Worm (Caenorhabditis elegans) whole organism, L4 larva: Measurements from ENCODE around the gene C49A9.5.

ENCODE experiments used
- F26F4.8 ChIP-seq: fragments of 200-800 bp; sonication (Bioruptor generic); conservative IDR thresholded peaks from 2 replicates; pipeline ENCODE4 v1.3.6; 2022; ENCODE audit warnings: missing genetic modification characterization, missing compliant biosample characterization
- F44E2.7 ChIP-seq: fragments of 200-800 bp; sonication (Bioruptor generic); IDR thresholded peaks from 2 replicates; pipeline ENCODE4 v2.1.2; 2022; ENCODE audit warnings: missing genetic modification characterization, missing compliant biosample characterization
- T26A8.4 ChIP-seq: fragments of 200-800 bp; sonication (Bioruptor generic); IDR thresholded peaks from 2 replicates; pipeline ENCODE4 v1.3.6; 2022; ENCODE audit warnings: missing genetic modification characterization, missing compliant biosample characterization
- Y48G9A.11 ChIP-seq: fragments of 200-800 bp; sonication (Bioruptor generic); IDR thresholded peaks from 2 replicates; pipeline ENCODE4 v1.3.6; 2022; ENCODE audit warnings: missing genetic modification reagents, missing genetic modification characterization, missing compliant biosample characterization
- Y75B8A.6 ChIP-seq: fragments of 200-800 bp; sonication (Bioruptor generic); IDR thresholded peaks from 2 replicates; pipeline ENCODE4 v1.3.6; 2022; ENCODE audit warnings: missing genetic modification reagents, missing genetic modification characterization, missing compliant biosample characterization
- aly-2 ChIP-seq: sonication (generic microtip); optimal IDR thresholded peaks from 2 replicates; lab custom pipeline; 2018; ENCODE audit warnings: missing biosample characterization, missing genetic modification characterization
- ceh-32 ChIP-seq: sonication (generic microtip); optimal IDR thresholded peaks from 2 replicates; lab custom pipeline; 2016; ENCODE audit warnings: mild to moderate bottlenecking, missing genetic modification characterization, missing compliant biosample characterization; ENCODE audit not compliant: poor library complexity
- ceh-62 ChIP-seq: sonication (generic microtip); optimal IDR thresholded peaks from 2 replicates; lab custom pipeline; 2017; ENCODE audit warnings: missing biosample characterization, missing genetic modification characterization
- ceh-82 ChIP-seq: sonication (generic microtip); optimal IDR thresholded peaks from 2 replicates; lab custom pipeline; 2017; ENCODE audit warnings: missing biosample characterization, missing genetic modification characterization
- daf-12 ChIP-seq: fragments of 150-350 bp; optimal IDR thresholded peaks from 2 replicates; lab custom pipeline; 2014; ENCODE audit warnings: missing biosample characterization, missing genetic modification reagents, missing genetic modification characterization
- daf-16 ChIP-seq, 3 experiments: sonication (generic microtip); optimal IDR thresholded peaks; 2 replicates each; lab custom pipeline; 2016 to 2017; ENCODE audit warnings: missing genetic modification characterization in 3 of 3, missing genetic modification reagents in 3 of 3, mild to moderate bottlenecking in 2 of 3, missing compliant biosample characterization in 2 of 3, missing biosample characterization in 1 of 3, moderate library complexity in 1 of 3
- daf-8 ChIP-seq: fragments of 200-800 bp; sonication (Bioruptor generic); IDR thresholded peaks from 2 replicates; pipeline ENCODE4 v1.3.6; 2022; ENCODE audit warnings: missing genetic modification characterization, missing compliant biosample characterization
- dmd-6 ChIP-seq: fragments of 200-800 bp; sonication (Bioruptor generic); IDR thresholded peaks from 2 replicates; pipeline ENCODE4 v1.3.6; 2022; ENCODE audit warnings: missing genetic modification reagents, missing genetic modification characterization, missing compliant biosample characterization
- dmd-8 ChIP-seq: fragments of 200-800 bp; sonication (Bioruptor generic); IDR thresholded peaks from 2 replicates; pipeline ENCODE4 v1.3.6; 2022; ENCODE audit warnings: missing genetic modification characterization, missing compliant biosample characterization
- duxl-1 ChIP-seq: sonication (generic microtip); optimal IDR thresholded peaks from 2 replicates; lab custom pipeline; 2016; ENCODE audit warnings: mild to moderate bottlenecking, missing genetic modification characterization, moderate library complexity, missing compliant biosample characterization; ENCODE audit not compliant: poor library complexity
- dve-1 ChIP-seq: sonication (generic microtip); optimal IDR thresholded peaks from 2 replicates; lab custom pipeline; 2017; ENCODE audit warnings: antibody characterized with exemption, mild to moderate bottlenecking, missing genetic modification characterization, missing compliant biosample characterization; ENCODE audit not compliant: insufficient read depth
- gei-8 ChIP-seq: fragments of 200-800 bp; sonication (Bioruptor generic); optimal IDR thresholded peaks from 2 replicates; lab custom pipeline; 2018; ENCODE audit warnings: mild to moderate bottlenecking, missing genetic modification characterization, missing compliant biosample characterization
- hlh-11 ChIP-seq: fragments of 200-800 bp; sonication (Bioruptor generic); optimal IDR thresholded peaks from 2 replicates; lab custom pipeline; 2018; ENCODE audit warnings: mild to moderate bottlenecking, missing genetic modification characterization, missing compliant biosample characterization
- hlh-30 ChIP-seq: sonication (generic microtip); optimal IDR thresholded peaks from 2 replicates; lab custom pipeline; 2017; ENCODE audit warnings: antibody characterized with exemption, mild to moderate bottlenecking, missing genetic modification characterization, missing compliant biosample characterization; ENCODE audit not compliant: insufficient read depth
- hmg-1.1 ChIP-seq: fragments of 200-800 bp; sonication (Bioruptor generic); IDR thresholded peaks from 2 replicates; pipeline ENCODE4 v1.3.6; 2022; ENCODE audit warnings: missing genetic modification reagents, missing genetic modification characterization, missing compliant biosample characterization
- lim-7 ChIP-seq: fragments of 200-800 bp; sonication (Bioruptor generic); IDR thresholded peaks from 2 replicates; pipeline ENCODE4 v1.3.6; 2022; ENCODE audit warnings: missing genetic modification characterization, missing compliant biosample characterization
- lin-1 ChIP-seq: fragments of 200-800 bp; sonication (Bioruptor generic); IDR thresholded peaks from 2 replicates; pipeline ENCODE4 v1.3.6; 2022; ENCODE audit warnings: missing genetic modification reagents, missing genetic modification characterization, missing compliant biosample characterization
- madf-5 ChIP-seq, 2 experiments: fragments of 200-800 bp; sonication (Bioruptor generic); IDR thresholded peaks; 2 replicates each; pipeline ENCODE4 v1.3.6; 2022; ENCODE audit warnings: missing compliant biosample characterization in 2 of 2, missing genetic modification characterization in 2 of 2
- nhr-11 ChIP-seq: fragments of 150-350 bp; optimal IDR thresholded peaks from 2 replicates; lab custom pipeline; 2014; ENCODE audit warnings: missing biosample characterization, missing genetic modification characterization
- nhr-28 ChIP-seq: fragments of 150-350 bp; optimal IDR thresholded peaks from 2 replicates; lab custom pipeline; 2014; ENCODE audit warnings: missing biosample characterization, missing genetic modification characterization
- nhr-41 ChIP-seq: fragments of 200-800 bp; sonication (Bioruptor generic); IDR thresholded peaks from 2 replicates; pipeline ENCODE4 v1.3.6; 2022; ENCODE audit warnings: missing genetic modification reagents, missing genetic modification characterization, missing compliant biosample characterization
- nhr-48 ChIP-seq: sonication (generic microtip); optimal IDR thresholded peaks from 2 replicates; lab custom pipeline; 2016; ENCODE audit warnings: mild to moderate bottlenecking, missing genetic modification characterization, missing compliant biosample characterization
- nhr-76 ChIP-seq: fragments of 150-350 bp; optimal IDR thresholded peaks from 2 replicates; lab custom pipeline; 2014; ENCODE audit warnings: missing biosample characterization, missing genetic modification characterization
- pqm-1 ChIP-seq: sonication (generic microtip); optimal IDR thresholded peaks from 2 replicates; lab custom pipeline; 2017; ENCODE audit warnings: missing biosample characterization, missing genetic modification characterization
- rbr-2 ChIP-seq: sonication (generic microtip); optimal IDR thresholded peaks from 2 replicates; lab custom pipeline; 2016; ENCODE audit warnings: missing genotype, missing genetic modification characterization, missing compliant biosample characterization
- set-16 ChIP-seq: fragments of 200-800 bp; sonication (Bioruptor generic); IDR thresholded peaks from 2 replicates; pipeline ENCODE4 v1.3.6; 2022; ENCODE audit warnings: missing genetic modification reagents, missing genetic modification characterization, missing compliant biosample characterization
- spr-3 ChIP-seq: fragments of 200-800 bp; sonication (Bioruptor generic); optimal IDR thresholded peaks from 2 replicates; lab custom pipeline; 2018; ENCODE audit warnings: mild to moderate bottlenecking, missing genetic modification characterization, missing compliant biosample characterization
- unc-39 ChIP-seq: sonication (generic microtip); optimal IDR thresholded peaks from 2 replicates; lab custom pipeline; 2017; ENCODE audit warnings: missing biosample characterization, missing genetic modification characterization
- unc-62 ChIP-seq, 3 experiments: fragments of 150-350 bp in 1 of 3; sonication (generic microtip); optimal IDR thresholded peaks in 2 of 3; peaks in 1 of 3; 1 replicate in 1 of 3; 2 replicates in 2 of 3; lab custom pipeline; 2014 to 2017; ENCODE audit warnings: missing biosample characterization in 3 of 3, missing genetic modification characterization in 3 of 3, missing genetic modification reagents in 3 of 3, missing genotype in 1 of 3
- zag-1 ChIP-seq: fragments of 150-350 bp; optimal IDR thresholded peaks from 2 replicates; lab custom pipeline; 2014; ENCODE audit warnings: missing biosample characterization, missing genetic modification characterization
- zfp-3 ChIP-seq: fragments of 200-800 bp; sonication (Bioruptor generic); conservative IDR thresholded peaks from 2 replicates; pipeline ENCODE4 v1.3.6; 2022; ENCODE audit warnings: missing genetic modification reagents, missing genetic modification characterization, missing compliant biosample characterization
- zip-2 ChIP-seq: fragments of 150-350 bp; optimal IDR thresholded peaks from 2 replicates; lab custom pipeline; 2014; ENCODE audit warnings: missing biosample characterization, missing genetic modification characterization
- ztf-11 ChIP-seq: fragments of 150-350 bp; optimal IDR thresholded peaks from 2 replicates; lab custom pipeline; 2014; ENCODE audit warnings: missing biosample characterization, missing genetic modification characterization

Gene C49A9.5

DNA sequence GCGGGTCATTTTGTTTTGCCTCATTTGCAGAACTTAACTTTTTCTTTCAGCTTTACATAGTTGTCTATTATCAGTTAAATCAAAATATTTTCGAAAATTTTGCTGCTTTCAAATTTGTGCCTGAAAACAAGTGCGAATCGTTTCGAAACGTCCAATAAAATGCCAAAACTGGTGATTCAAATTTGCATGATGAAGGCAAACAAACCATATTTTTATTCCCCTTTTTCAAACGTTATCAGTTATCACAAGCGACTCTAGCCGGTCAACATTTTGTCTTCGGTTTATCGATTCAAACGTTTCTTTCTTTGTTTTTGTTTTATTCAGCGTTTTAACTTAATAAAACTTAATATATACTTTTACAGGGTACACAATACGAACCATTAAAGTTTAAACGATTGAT is 2.9 kb upstream of the C49A9.5 start, which contains the start of the genes ugt-24 and C49A9.6 (continued):
- TF ChIP-seq F44E2.7 (GFP tag; lab: Robert Waterston, UW) (no peak), F26F4.8 (GFP tag; lab: Robert Waterston, UW) (no peak), zip-2 (tag; lab: Kevin White, UChicago) (no peak), Y75B8A.6 (GFP tag; lab: Robert Waterston, UW) (no peak), daf-12 (tag; lab: Kevin White, UChicago) (no peak), duxl-1 (tag; lab: Kevin White, UChicago) (no peak), lin-1 (no peak), ceh-62 (no peak), ceh-32 (tag; lab: Kevin White, UChicago) (no peak), gei-8 (GFP tag; lab: Kevin White, UChicago) (no peak), zag-1 (tag; lab: Kevin White, UChicago) (no peak), aly-2 (tag; lab: Kevin White, UChicago) (no peak), pqm-1 (tag; lab: Kevin White, UChicago) (peak; percentile 78), dmd-6 (peak; percentile 22; the same call in 1 of the 2 replicates), rbr-2 (tag; lab: Kevin White, UChicago) (no peak), T26A8.4 (GFP tag; lab: Robert Waterston, UW) (no peak), zfp-3 (GFP tag; lab: Robert Waterston, UW) (no peak), dmd-8 (GFP tag; lab: Robert Waterston, UW) (no peak), nhr-41 (GFP tag; lab: Robert Waterston, UW) (no peak), unc-39 (tag; lab: Kevin White, UChicago) (no peak), hlh-30 (tag; lab: Kevin White, UChicago) (peak; percentile 32), nhr-11 (tag; lab: Kevin White, UChicago) (no peak), nhr-28 (peak; percentile 36), lim-7 (GFP tag; lab: Robert Waterston, UW) (no peak), madf-5 (GFP tag; IDR thresholded peaks at IDR 0.05; lab: Robert Waterston, UW) (no peak), ztf-11 (tag; lab: Kevin White, UChicago) (no peak), dve-1 (tag; lab: Kevin White, UChicago) (peak; percentile 64), daf-8 (GFP tag; lab: Robert Waterston, UW) (no peak), ceh-82 (tag; lab: Kevin White, UChicago) (no peak), nhr-76 (tag; lab: Kevin White, UChicago) (no peak), nhr-48 (tag; lab: Kevin White, UChicago) (no peak)

DNA sequence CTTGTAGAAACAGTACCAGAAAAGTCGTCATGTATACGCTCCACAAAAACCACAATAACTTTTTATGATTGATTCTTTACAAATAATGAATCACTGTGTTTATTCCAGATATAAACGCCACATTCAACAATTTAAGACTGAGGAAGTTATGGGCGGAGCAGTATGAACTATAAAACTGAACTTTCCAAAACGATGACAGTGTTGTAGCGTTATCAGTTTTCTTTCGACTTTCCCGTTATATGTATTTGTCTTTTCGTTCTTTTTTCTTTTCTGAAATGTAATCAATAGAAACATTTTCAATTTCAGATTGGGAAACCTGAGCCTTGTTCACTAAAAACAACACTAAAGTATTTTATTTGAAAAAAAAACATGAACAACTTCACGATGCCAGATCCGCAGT is 3.6 kb downstream of the C49A9.5 start, which contains the start of gene C49A9.9:
Gene C49A9.9, plus strand, starts transcription at position 307 of the 400 bp plus-strand sequence.
- peak; percentile 1 for TF ChIP-seq dve-1 (tag; lab: Kevin White, UChicago)
- TF ChIP-seq pqm-1 (tag; lab: Kevin White, UChicago) = peak; percentile 73
- no peak for TF ChIP-seq daf-16 (GFP tag; optimal IDR thresholded peaks at IDR 0.05; lab: Kevin White, UChicago)
- peak; percentile 25 for TF ChIP-seq daf-16 (tag; optimal IDR thresholded peaks at IDR 0.05; lab: Kevin White, UChicago)
- TF ChIP-seq nhr-28 = peak; percentile 58
- TF ChIP-seq aly-2 (tag; lab: Kevin White, UChicago) = no peak
- TF ChIP-seq hmg-1.1 (GFP tag; lab: Robert Waterston, UW) = no peak
- TF ChIP-seq hlh-11 = peak; percentile 0
- TF ChIP-seq dmd-6 = peak; percentile 33; the same call in 1 of the 2 replicates

DNA sequence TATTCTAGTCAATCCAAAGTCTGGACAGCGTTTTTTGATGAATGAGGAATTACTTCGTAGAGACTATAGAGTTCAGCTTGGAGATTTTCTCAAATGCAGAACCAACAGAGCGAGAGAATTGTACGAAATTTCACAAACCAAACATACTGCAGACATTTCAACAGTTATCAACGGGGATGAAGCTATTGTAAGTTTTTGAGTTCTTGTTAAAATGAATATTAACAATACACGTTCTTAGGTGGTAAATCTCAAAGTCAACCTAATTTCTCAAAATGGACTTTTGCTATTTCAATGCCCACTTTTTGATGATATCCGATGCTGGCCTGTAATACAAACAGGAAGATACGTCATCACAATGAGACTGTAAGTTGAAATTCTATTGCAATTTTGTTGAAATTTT is 4.0 kb downstream of the C49A9.5 start:
- TF ChIP-seq set-16 (GFP tag; lab: Robert Waterston, UW) (no peak), Y48G9A.11 (GFP tag; lab: Robert Waterston, UW) (no peak), Y75B8A.6 (GFP tag; lab: Robert Waterston, UW) (no peak), spr-3 (GFP tag; lab: Kevin White, UChicago) (no peak), unc-62 (GFP tag; optimal IDR thresholded peaks at IDR 0.05 in 1 of 2; lab: Kevin White, UChicago) (peak in 1 of 2 experiments; percentile 94), unc-62 (tag; optimal IDR thresholded peaks at IDR 0.05; lab: Kevin White, UChicago) (no peak)
